Worm (Caenorhabditis elegans) whole organism, dauer: ENCODE measurements around the gene hex-5.

Experiments used
- unc-62 ChIP-seq: sonication (generic microtip); optimal IDR thresholded peaks from 2 replicates; lab custom pipeline; 2017; ENCODE audit warnings: missing biosample characterization, missing genetic modification reagents, missing genetic modification characterization

hex-5 gene

ce11 chrX:14900487-14900886, 4.6 kb downstream of the hex-5 start:
- TF ChIP-seq unc-62, result no peak

- no peak for TF ChIP-seq unc-62
These were observed 6.9 kb downstream of the hex-5 start, which contains the start of gene lips-8 for ce11 chrX:14898205-14898604. Gene lips-8 (plus strand): TSS chrX:14898505.

ce11 chrX:14897192-14897591, 7.9 kb downstream of the hex-5 start:
- no peak for TF ChIP-seq unc-62

- TF ChIP-seq unc-62, result no peak
These were observed 10.2 kb downstream of the hex-5 start, which contains the start of gene nac-1 for ce11 chrX:14894845-14895244. Gene nac-1 (plus strand): TSS chrX:14895145.

DNA sequence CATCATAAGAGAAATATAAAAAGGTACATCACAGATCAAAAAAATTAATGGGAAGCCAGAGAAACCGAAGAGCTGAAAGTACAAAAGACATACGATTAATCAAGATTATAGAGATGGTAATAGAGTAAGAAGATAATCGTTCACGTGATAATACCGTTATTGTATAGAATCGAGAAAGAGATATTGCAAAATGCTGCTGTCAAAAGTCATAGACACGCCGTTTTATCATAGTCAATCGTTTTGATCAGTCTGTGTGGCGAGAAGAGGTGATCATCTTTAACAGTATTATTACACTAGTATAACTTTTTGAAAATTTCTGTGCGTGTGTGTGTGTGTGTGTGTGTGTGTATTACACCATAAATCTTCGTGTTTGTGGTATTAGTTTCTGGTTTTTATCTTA, 10.7 kb downstream of the hex-5 start:
- TF ChIP-seq unc-62, result no peak

DNA sequence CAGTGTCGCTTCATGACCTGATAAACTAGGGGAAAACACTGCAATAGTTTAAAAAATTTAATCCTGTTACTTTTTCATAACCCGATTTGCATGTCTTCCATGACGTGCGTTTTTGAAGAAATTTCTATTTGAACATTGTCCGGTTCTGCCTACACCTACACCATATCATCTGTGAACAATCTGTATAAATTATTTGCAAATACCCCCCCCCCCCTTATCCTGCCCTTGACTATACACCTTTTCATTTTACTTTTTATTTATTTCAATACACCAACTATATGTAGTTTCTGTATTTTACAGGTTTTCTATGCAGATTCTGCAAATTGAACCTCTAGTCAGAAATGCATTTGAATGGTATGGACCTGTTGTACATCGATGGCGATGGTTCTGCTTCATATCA, 16.9 kb downstream of the hex-5 start, which contains the start of gene daf-6:
Gene daf-6, plus strand, starts transcription at position 301 of the 400 bp plus-strand sequence.
- no peak for TF ChIP-seq unc-62

- TF ChIP-seq unc-62, result no peak
These were observed 19.2 kb downstream of the hex-5 start for ce11 chrX:14885855-14886254.

DNA sequence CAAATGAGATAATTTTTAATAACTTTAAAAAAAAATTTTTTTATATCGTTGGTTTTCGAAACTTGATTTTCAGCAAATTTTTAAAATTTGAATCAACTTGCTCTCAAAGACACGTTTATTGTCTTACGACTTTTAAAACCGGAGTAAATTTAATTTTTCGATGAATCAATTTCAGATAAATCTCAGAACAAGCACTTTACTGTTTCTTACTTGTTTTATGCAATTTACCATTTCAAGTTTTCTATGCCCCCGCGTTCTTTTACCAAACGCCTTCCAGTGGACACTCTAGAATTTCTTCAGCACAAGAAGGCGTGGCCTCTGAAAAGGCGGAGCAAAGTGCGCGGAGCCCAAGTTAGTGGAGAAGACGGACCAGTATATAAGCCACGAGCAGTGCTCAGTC, 23.9 kb downstream of the hex-5 start, which contains the start of gene flp-8:
Gene flp-8, plus strand, starts transcription at position 301 of the 400 bp plus-strand sequence.
- no peak for TF ChIP-seq unc-62

DNA sequence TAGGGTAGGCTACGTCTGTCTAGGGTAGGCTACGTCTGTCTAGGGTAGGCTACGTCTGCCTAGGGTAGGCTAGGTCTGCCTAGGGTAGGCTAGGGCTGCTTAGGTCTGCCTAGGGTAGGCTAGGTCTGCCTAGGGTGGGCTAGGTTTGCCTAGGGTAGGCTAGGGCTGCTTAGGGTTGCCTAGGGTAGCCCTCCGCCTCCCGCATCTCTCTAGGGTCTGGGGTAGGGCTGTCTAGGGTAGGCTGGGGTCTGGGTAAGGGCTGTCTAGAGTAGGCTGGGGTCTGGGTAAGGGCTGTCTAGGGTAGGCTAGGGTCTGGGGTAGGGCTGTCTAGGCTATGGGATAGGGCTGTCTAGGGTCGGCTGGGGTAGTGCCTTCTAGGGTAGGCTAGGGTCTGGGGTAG, 27.4 kb downstream of the hex-5 start:
- TF ChIP-seq unc-62, result no peak

ce11 chrX:14875668-14876067, 29.4 kb downstream of the hex-5 start, which contains the start of gene sssh-1:
Gene sssh-1 (plus strand): TSS chrX:14875968.
- no peak for TF ChIP-seq unc-62

- no peak for TF ChIP-seq unc-62
These were observed 32.1 kb downstream of the hex-5 start, which contains the start of gene F31F6.3 for ce11 chrX:14872817-14873469. Gene F31F6.3 (minus strand): TSS chrX:14872867.

DNA sequence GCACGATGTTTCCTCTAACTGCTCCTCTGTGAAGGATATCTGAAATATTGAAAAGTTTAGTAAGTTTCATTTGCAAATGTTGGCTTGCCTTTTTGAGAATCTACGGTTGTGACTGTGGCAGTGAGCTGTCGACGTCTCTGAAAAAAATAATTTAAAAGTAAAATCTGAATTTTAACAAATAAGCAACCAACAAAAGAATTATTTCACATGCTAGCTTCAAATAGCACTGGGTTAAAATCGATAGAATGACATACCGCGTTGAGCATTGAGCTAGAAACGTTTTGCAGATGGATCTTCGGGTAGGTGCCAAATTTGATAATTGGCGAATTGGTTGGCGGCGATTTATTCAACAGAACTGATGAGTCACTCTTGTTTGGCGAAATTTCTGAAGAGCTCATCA, 33.3 kb downstream of the hex-5 start, which contains the start of gene F31F6.2:
Gene F31F6.2, minus strand, starts transcription at position 101 of the 400 bp plus-strand sequence.
- TF ChIP-seq unc-62, result no peak

DNA sequence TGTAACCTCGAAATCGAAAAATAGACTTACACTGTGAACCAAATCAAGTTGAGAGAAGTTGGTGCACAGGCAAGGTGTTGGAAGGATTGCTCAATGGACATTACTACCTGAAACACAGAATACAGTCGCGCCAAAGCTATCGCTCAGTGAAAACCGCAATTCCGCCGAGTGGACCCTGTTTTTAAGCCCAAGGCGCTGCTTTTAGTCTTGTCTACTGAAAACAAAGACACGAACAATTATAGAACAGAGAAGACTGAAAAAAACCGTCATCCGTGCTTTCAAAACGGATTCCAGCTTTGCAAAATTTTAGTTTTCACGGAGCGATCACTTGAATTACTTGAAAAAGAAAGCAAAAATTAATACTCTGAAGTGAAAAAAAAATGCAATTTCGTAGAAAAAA, 36.9 kb downstream of the hex-5 start, which contains the start of gene F31F6.1:
Gene F31F6.1, minus strand, starts transcription at position 101 of the 400 bp plus-strand sequence.
- no peak for TF ChIP-seq unc-62

- TF ChIP-seq unc-62, result no peak
These were observed 39.3 kb downstream of the hex-5 start, which contains the start of gene C27C12.3 for ce11 chrX:14865744-14866143. Gene C27C12.3 (minus strand): TSS chrX:14865844.

- TF ChIP-seq unc-62, result no peak
These were observed 43.3 kb downstream of the hex-5 start, which contains the start of gene dmd-4 for ce11 chrX:14861752-14862151. Gene dmd-4 (minus strand): TSS chrX:14861852.

DNA sequence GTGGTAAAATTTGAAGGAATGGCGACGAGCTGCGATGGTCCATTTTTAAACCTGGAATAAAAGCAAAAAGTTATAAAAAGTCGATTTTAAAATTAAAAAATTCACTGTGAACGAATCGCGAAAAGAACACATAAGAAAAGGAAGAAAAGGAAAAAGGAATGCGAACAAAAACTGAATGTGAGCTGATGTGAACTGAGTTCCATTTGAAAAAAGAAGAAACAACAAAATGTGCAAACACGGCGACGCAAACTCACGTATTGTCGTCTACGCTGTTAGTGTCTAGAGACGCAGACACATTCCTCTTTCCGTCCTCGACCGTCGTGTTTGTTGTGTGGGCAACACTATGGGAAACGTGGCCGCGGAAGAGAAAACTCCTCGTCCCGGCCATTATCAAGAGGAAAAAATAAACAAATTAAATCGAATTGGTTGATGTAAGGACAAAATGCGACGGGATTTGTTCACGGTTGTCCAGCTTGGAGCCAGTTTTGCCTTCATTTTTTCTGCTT, 51.3 kb downstream of the hex-5 start, which contains the start of the genes C27C12.1 and C27C12.4:
Gene C27C12.1, minus strand, starts transcription at position 51 of the 506 bp plus-strand sequence.
Gene C27C12.4, plus strand, starts transcription at position 375 of the 506 bp plus-strand sequence.
- no peak for TF ChIP-seq unc-62

ce11 chrX:14851904-14852303, 53.2 kb downstream of the hex-5 start:
- TF ChIP-seq unc-62, result no peak
